Worm (Caenorhabditis elegans): ENCODE results near the gene F40F8.12.
"Not testable (repeated sequence)": the region's sequence is repeated elsewhere in the genome, so short reads cannot be mapped to it uniquely, and the experiment has no call there.

DNA sequence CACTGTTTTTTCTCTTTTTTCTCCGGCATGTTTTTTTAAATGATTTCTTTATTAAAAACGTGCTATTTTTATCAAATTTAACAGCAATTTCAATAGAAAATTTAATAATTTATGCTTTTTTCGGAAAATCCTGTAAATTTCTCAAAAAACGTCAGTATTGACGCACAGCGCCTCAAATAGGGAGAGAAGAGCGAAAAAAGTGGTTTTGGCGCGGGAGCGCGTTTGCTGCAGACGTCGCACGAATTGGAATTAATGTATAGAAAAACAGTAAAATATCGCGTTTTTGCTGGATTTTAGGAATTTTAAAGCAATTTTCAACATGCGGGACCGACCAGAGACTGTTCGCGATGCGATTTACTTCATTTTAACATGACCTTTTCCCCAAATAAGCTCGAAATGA is 39.3 kb downstream of the F40F8.12 start:
- not testable (repeated sequence) for TF ChIP-seq T22C8.4 (GFP tag; IDR thresholded peaks at IDR 0.05); cog-1 (tag; optimal IDR thresholded peaks at IDR 0.05); klf-2 (GFP tag; conservative IDR thresholded peaks at IDR 0.05); ref-1 (GFP tag; conservative IDR thresholded peaks at IDR 0.05); flt-1 (GFP tag; IDR thresholded peaks at IDR 0.05)
- TF ChIP-seq ztf-23 (GFP tag; IDR thresholded peaks at IDR 0.05), result 0 out of 2 replicates have a peak, but pooled peaks have one; percentile 10

Measured in whole organism, midembryonic.